Worm (Caenorhabditis elegans) whole organism, late embryonic: ENCODE measurements around the gene math-3.

Experiments
- C08G9.2 ChIP-seq: sonication (generic microtip); optimal IDR thresholded peaks from 2 replicates; lab custom pipeline; 2016; ENCODE audit warnings: mild to moderate bottlenecking, missing genetic modification characterization, moderate library complexity, missing compliant biosample characterization
- C38D4.7 ChIP-seq: fragments of 200-800 bp; sonication (Bioruptor generic); optimal IDR thresholded peaks from 2 replicates; lab custom pipeline; 2018; ENCODE audit warnings: mild to moderate bottlenecking, missing genetic modification characterization, moderate library complexity, missing compliant biosample characterization
- F13H6.1 ChIP-seq: sonication (generic microtip); optimal IDR thresholded peaks from 2 replicates; lab custom pipeline; 2016; ENCODE audit warnings: missing genetic modification characterization, missing compliant biosample characterization
- K09A11.1 ChIP-seq: sonication (generic microtip); optimal IDR thresholded peaks from 2 replicates; lab custom pipeline; 2017; ENCODE audit warnings: antibody characterized with exemption, mild to moderate bottlenecking, missing genetic modification characterization, missing compliant biosample characterization; ENCODE audit not compliant: insufficient read depth
- Y22D7AL.16 ChIP-seq: sonication (generic microtip); optimal IDR thresholded peaks from 2 replicates; lab custom pipeline; 2016; ENCODE audit warnings: missing genetic modification characterization, missing compliant biosample characterization
- ahr-1 ChIP-seq: sonication (generic microtip); optimal IDR thresholded peaks from 2 replicates; lab custom pipeline; 2016; ENCODE audit warnings: missing genetic modification characterization, missing compliant biosample characterization
- ama-1 ChIP-seq: fragments of 150-350 bp; optimal IDR thresholded peaks from 2 replicates; lab custom pipeline; 2014
- ceh-14 ChIP-seq: sonication (generic microtip); optimal IDR thresholded peaks from 2 replicates; lab custom pipeline; 2016; ENCODE audit warnings: missing genotype, missing genetic modification characterization, missing compliant biosample characterization
- ceh-22 ChIP-seq: sonication (generic microtip); optimal IDR thresholded peaks from 2 replicates; lab custom pipeline; 2017; ENCODE audit warnings: missing biosample characterization, missing genetic modification characterization
- ceh-30 ChIP-seq: fragments of 150-350 bp; optimal IDR thresholded peaks from 2 replicates; lab custom pipeline; 2014; ENCODE audit warnings: missing biosample characterization, missing genetic modification characterization
- ceh-31 ChIP-seq: sonication (generic microtip); optimal IDR thresholded peaks from 2 replicates; lab custom pipeline; 2016; ENCODE audit warnings: missing genetic modification characterization, missing compliant biosample characterization
- ceh-34 ChIP-seq: sonication (generic microtip); optimal IDR thresholded peaks from 2 replicates; lab custom pipeline; 2016; ENCODE audit warnings: mild to moderate bottlenecking, missing genetic modification characterization, missing compliant biosample characterization
- ceh-48 ChIP-seq: sonication (generic microtip); optimal IDR thresholded peaks from 2 replicates; lab custom pipeline; 2016; ENCODE audit warnings: missing genetic modification characterization, inconsistent platforms, missing compliant biosample characterization
- che-1 ChIP-seq: sonication (generic microtip); optimal IDR thresholded peaks from 2 replicates; lab custom pipeline; 2016; ENCODE audit warnings: mild to moderate bottlenecking, missing genetic modification characterization, missing compliant biosample characterization
- elt-2 ChIP-seq: sonication (generic microtip); optimal IDR thresholded peaks from 2 replicates; lab custom pipeline; 2016; ENCODE audit warnings: missing genetic modification reagents, missing genetic modification characterization, missing compliant biosample characterization
- elt-4 ChIP-seq: sonication (generic microtip); optimal IDR thresholded peaks from 2 replicates; lab custom pipeline; 2016; ENCODE audit warnings: missing genetic modification characterization, missing compliant biosample characterization
- fax-1 ChIP-seq: sonication (generic microtip); optimal IDR thresholded peaks from 2 replicates; lab custom pipeline; 2016; ENCODE audit warnings: missing genotype, missing genetic modification characterization, missing compliant biosample characterization
- fkh-10 ChIP-seq: fragments of 150-350 bp; optimal IDR thresholded peaks from 2 replicates; lab custom pipeline; 2014; ENCODE audit warnings: missing biosample characterization, missing genetic modification reagents, missing genetic modification characterization
- fkh-6 ChIP-seq: sonication (generic microtip); optimal IDR thresholded peaks from 2 replicates; lab custom pipeline; 2016; ENCODE audit warnings: missing genetic modification characterization, missing compliant biosample characterization
- gmeb-2 ChIP-seq: sonication (generic microtip); optimal IDR thresholded peaks from 2 replicates; lab custom pipeline; 2016; ENCODE audit warnings: missing genetic modification characterization, inconsistent platforms, missing compliant biosample characterization
- hlh-15 ChIP-seq: sonication (generic microtip); optimal IDR thresholded peaks from 2 replicates; lab custom pipeline; 2016; ENCODE audit warnings: missing genetic modification characterization, missing compliant biosample characterization
- hlh-30 ChIP-seq: sonication (generic microtip); optimal IDR thresholded peaks from 2 replicates; lab custom pipeline; 2017; ENCODE audit warnings: antibody characterized with exemption, missing genetic modification characterization, missing compliant biosample characterization; ENCODE audit not compliant: insufficient read depth
- hlh-6 ChIP-seq: sonication (generic microtip); optimal IDR thresholded peaks from 2 replicates; lab custom pipeline; 2016; ENCODE audit warnings: missing genotype, missing genetic modification characterization, missing compliant biosample characterization
- hlh-8 ChIP-seq: sonication (generic microtip); optimal IDR thresholded peaks from 2 replicates; lab custom pipeline; 2016; ENCODE audit warnings: missing genotype, missing genetic modification characterization, missing compliant biosample characterization
- lim-6 ChIP-seq: sonication (generic microtip); optimal IDR thresholded peaks from 2 replicates; lab custom pipeline; 2016; ENCODE audit warnings: missing genetic modification characterization, missing compliant biosample characterization
- mec-3 ChIP-seq: sonication (generic microtip); optimal IDR thresholded peaks from 2 replicates; lab custom pipeline; 2016; ENCODE audit warnings: borderline replicate concordance, missing genetic modification characterization, missing compliant biosample characterization
- nhr-11 ChIP-seq: fragments of 150-350 bp; optimal IDR thresholded peaks from 2 replicates; lab custom pipeline; 2014; ENCODE audit warnings: missing biosample characterization, missing genetic modification characterization
- nhr-232 ChIP-seq: sonication (generic microtip); optimal IDR thresholded peaks from 2 replicates; lab custom pipeline; 2016; ENCODE audit warnings: missing genetic modification characterization, missing compliant biosample characterization
- odd-2 ChIP-seq: sonication (generic microtip); optimal IDR thresholded peaks from 2 replicates; lab custom pipeline; 2017; ENCODE audit warnings: antibody characterized with exemption, mild to moderate bottlenecking, missing genetic modification characterization, missing compliant biosample characterization
- pag-3 ChIP-seq: sonication (generic microtip); optimal IDR thresholded peaks from 2 replicates; lab custom pipeline; 2016; ENCODE audit warnings: missing compliant biosample characterization, missing genetic modification characterization, borderline replicate concordance
- pax-1 ChIP-seq: fragments of 150-350 bp; optimal IDR thresholded peaks from 2 replicates; lab custom pipeline; 2014; ENCODE audit warnings: missing biosample characterization, missing genetic modification characterization
- pqm-1 ChIP-seq: sonication (generic microtip); optimal IDR thresholded peaks from 2 replicates; lab custom pipeline; 2016; ENCODE audit warnings: missing genetic modification characterization, missing compliant biosample characterization
- pros-1 ChIP-seq: fragments of 150-350 bp; optimal IDR thresholded peaks from 2 replicates; lab custom pipeline; 2014; ENCODE audit warnings: missing biosample characterization, missing genetic modification reagents, missing genetic modification characterization
- ref-2 ChIP-seq: sonication (generic microtip); optimal IDR thresholded peaks from 2 replicates; lab custom pipeline; 2016; ENCODE audit warnings: missing genetic modification characterization, missing compliant biosample characterization
- sdc-2 ChIP-seq: sonication (generic microtip); optimal IDR thresholded peaks from 2 replicates; lab custom pipeline; 2016; ENCODE audit warnings: missing genotype, missing genetic modification characterization, missing compliant biosample characterization
- sox-2 ChIP-seq: fragments of 200-800 bp; sonication (Bioruptor generic); IDR thresholded peaks from 2 replicates; pipeline ENCODE4 v1.3.6; 2022; ENCODE audit warnings: missing genetic modification reagents, missing genetic modification characterization, missing compliant biosample characterization
- syd-9 ChIP-seq: sonication (generic microtip); optimal IDR thresholded peaks from 2 replicates; lab custom pipeline; 2016; ENCODE audit warnings: mild to moderate bottlenecking, missing genetic modification characterization, moderate library complexity, missing compliant biosample characterization
- tbx-2 ChIP-seq: sonication (generic microtip); optimal IDR thresholded peaks from 2 replicates; lab custom pipeline; 2016; ENCODE audit warnings: missing genetic modification characterization, missing compliant biosample characterization
- tbx-7 ChIP-seq: sonication (generic microtip); optimal IDR thresholded peaks from 2 replicates; lab custom pipeline; 2016; ENCODE audit warnings: missing genotype, missing genetic modification characterization, missing compliant biosample characterization
- ttx-3 ChIP-seq: sonication (generic microtip); optimal IDR thresholded peaks from 2 replicates; lab custom pipeline; 2016; ENCODE audit warnings: missing genetic modification reagents, missing genetic modification characterization, missing compliant biosample characterization
- unc-42 ChIP-seq: sonication (generic microtip); optimal IDR thresholded peaks from 2 replicates; lab custom pipeline; 2016; ENCODE audit warnings: missing genotype, missing genetic modification characterization, missing compliant biosample characterization
- unc-55 ChIP-seq: sonication (generic microtip); optimal IDR thresholded peaks from 2 replicates; lab custom pipeline; 2017; ENCODE audit warnings: missing biosample characterization, missing genetic modification reagents, missing genetic modification characterization
- zip-5 ChIP-seq: sonication (generic microtip); optimal IDR thresholded peaks from 2 replicates; lab custom pipeline; 2016; ENCODE audit warnings: missing genetic modification characterization, missing compliant biosample characterization

Gene math-3

ce11 chrII:1728253-1728652 lies 43.6 kb upstream of the math-3 start, which contains the start of gene btb-9:
Gene btb-9 (plus strand): TSS chrII:1728506.
- no peak for TF ChIP-seq pros-1 (tag; lab: Kevin White, UChicago)
- no peak for TF ChIP-seq hlh-8
- TF ChIP-seq F13H6.1 (tag; lab: Kevin White, UChicago), result no peak
- no peak for TF ChIP-seq elt-2 (tag; lab: Kevin White, UChicago)
- TF ChIP-seq fax-1 (tag; lab: Kevin White, UChicago), result no peak
- no peak for TF ChIP-seq sdc-2
- no peak for TF ChIP-seq C38D4.7 (GFP tag; lab: Kevin White, UChicago)
- TF ChIP-seq ttx-3 (tag; lab: Kevin White, UChicago), result no peak
- TF ChIP-seq sox-2, result no peak
- no peak for TF ChIP-seq mec-3
- no peak for TF ChIP-seq unc-55 (GFP tag; lab: Kevin White, UChicago)
- no peak for TF ChIP-seq ceh-30 (tag; lab: Kevin White, UChicago)
- no peak for TF ChIP-seq pax-1 (tag; lab: Kevin White, UChicago)
- no peak for TF ChIP-seq nhr-11 (tag; lab: Kevin White, UChicago)
- no peak for TF ChIP-seq Y22D7AL.16 (tag; lab: Kevin White, UChicago)
- TF ChIP-seq fkh-6, result no peak
- TF ChIP-seq lim-6 (tag; lab: Kevin White, UChicago), result no peak
- TF ChIP-seq che-1 (tag; lab: Kevin White, UChicago), result no peak
- TF ChIP-seq, all 69 proteins: peak for 0

- TF ChIP-seq tbx-7 (tag; lab: Kevin White, UChicago) (no peak), hlh-8 (no peak), sox-2 (no peak), ceh-22 (tag; lab: Kevin White, UChicago) (no peak), hlh-15 (tag; lab: Kevin White, UChicago) (no peak), odd-2 (tag; lab: Kevin White, UChicago) (no peak), tbx-2 (tag; lab: Kevin White, UChicago) (no peak), C08G9.2 (tag; lab: Kevin White, UChicago) (no peak), gmeb-2 (tag; lab: Kevin White, UChicago) (no peak), nhr-232 (tag; lab: Kevin White, UChicago) (no peak), pros-1 (tag; lab: Kevin White, UChicago) (no peak), unc-42 (tag; lab: Kevin White, UChicago) (no peak), fkh-10 (no peak), che-1 (tag; lab: Kevin White, UChicago) (no peak), zip-5 (tag; lab: Kevin White, UChicago) (no peak), ceh-31 (tag; lab: Kevin White, UChicago) (no peak)
These were observed 41.8 kb upstream of the math-3 start, which contains the start of gene ceh-81 for ce11 chrII:1730103-1730502. Gene ceh-81 (plus strand): TSS chrII:1730403.

DNA sequence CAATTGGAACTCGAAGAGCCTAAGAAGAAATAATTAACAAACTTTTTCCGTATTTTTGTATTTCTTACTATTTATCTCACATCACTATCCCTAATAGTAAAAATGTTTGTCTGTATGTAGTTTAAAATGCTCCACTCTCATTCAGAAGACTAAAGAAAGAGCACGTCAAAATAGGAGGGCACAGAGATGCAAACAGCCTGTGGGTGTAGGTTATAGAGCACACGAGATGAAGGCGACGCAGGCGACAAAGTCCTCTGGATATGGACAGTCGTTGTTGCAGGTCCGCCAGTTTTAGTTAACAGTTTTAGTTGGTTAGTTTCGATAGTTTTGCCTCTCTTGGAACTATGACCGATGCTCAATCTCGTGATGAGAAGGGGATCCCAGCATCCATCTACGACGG lies 40.0 kb upstream of the math-3 start, which contains the start of gene ceh-82:
Gene ceh-82 (plus strand): TSS at position 301 of the 400 bp plus-strand sequence.
- TF ChIP-seq ama-1 (lab: Kevin White, UChicago), result no peak
- no peak for TF ChIP-seq pag-3 (tag; lab: Kevin White, UChicago)
- TF ChIP-seq hlh-6 (tag; lab: Kevin White, UChicago), result no peak
- no peak for TF ChIP-seq hlh-30 (tag; lab: Kevin White, UChicago)
- TF ChIP-seq ref-2 (tag; lab: Kevin White, UChicago), result no peak
- no peak for TF ChIP-seq ahr-1 (tag; lab: Kevin White, UChicago)
- no peak for TF ChIP-seq ceh-31 (tag; lab: Kevin White, UChicago)
- no peak for TF ChIP-seq sox-2
- no peak for TF ChIP-seq Y22D7AL.16 (tag; lab: Kevin White, UChicago)
- TF ChIP-seq zip-5 (tag; lab: Kevin White, UChicago), result no peak

DNA sequence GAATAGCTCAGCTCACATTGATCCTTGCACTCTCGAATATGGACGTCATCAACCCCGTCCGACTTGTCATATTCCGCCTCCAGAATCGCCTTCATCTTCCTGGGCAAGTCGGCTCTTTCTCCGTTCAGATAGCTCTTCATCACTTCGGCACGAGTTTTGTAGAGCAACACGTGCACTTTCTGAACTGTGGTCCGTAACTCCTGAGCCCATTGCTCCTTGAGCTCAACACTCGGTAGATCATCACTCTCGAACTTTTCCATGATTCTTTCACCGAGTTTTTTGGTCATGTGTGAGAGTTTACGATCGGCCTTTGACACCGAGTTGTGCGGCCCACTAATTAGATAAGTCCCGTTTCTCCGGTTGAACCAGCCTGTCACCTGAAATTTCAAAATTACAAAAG lies 36.7 kb upstream of the math-3 start:
- no peak for TF ChIP-seq ceh-14 (tag; lab: Kevin White, UChicago)
- no peak for TF ChIP-seq fax-1 (tag; lab: Kevin White, UChicago)
- TF ChIP-seq ceh-34 (tag; lab: Kevin White, UChicago), result no peak
- TF ChIP-seq nhr-232 (tag; lab: Kevin White, UChicago), result no peak
- TF ChIP-seq nhr-11 (tag; lab: Kevin White, UChicago), result no peak
- no peak for TF ChIP-seq ceh-30 (tag; lab: Kevin White, UChicago)
- no peak for TF ChIP-seq fkh-6
- TF ChIP-seq pros-1 (tag; lab: Kevin White, UChicago), result no peak
- TF ChIP-seq syd-9 (tag; lab: Kevin White, UChicago), result no peak
- no peak for TF ChIP-seq K09A11.1 (tag; lab: Kevin White, UChicago)
- TF ChIP-seq Y22D7AL.16 (tag; lab: Kevin White, UChicago), result no peak
- TF ChIP-seq pqm-1 (tag; lab: Kevin White, UChicago), result no peak
- no peak for TF ChIP-seq pax-1 (tag; lab: Kevin White, UChicago)
- TF ChIP-seq che-1 (tag; lab: Kevin White, UChicago), result no peak
- TF ChIP-seq sox-2, result no peak
- TF ChIP-seq unc-42 (tag; lab: Kevin White, UChicago), result no peak
- no peak for TF ChIP-seq gmeb-2 (tag; lab: Kevin White, UChicago)
- TF ChIP-seq ceh-48, result no peak
- no peak for TF ChIP-seq elt-4 (tag; lab: Kevin White, UChicago)
- TF ChIP-seq, all 69 proteins: peak for 0
